Fruit fly (Drosophila melanogaster): ENCODE data around the gene COX5A.

The COX5A gene

DNA sequence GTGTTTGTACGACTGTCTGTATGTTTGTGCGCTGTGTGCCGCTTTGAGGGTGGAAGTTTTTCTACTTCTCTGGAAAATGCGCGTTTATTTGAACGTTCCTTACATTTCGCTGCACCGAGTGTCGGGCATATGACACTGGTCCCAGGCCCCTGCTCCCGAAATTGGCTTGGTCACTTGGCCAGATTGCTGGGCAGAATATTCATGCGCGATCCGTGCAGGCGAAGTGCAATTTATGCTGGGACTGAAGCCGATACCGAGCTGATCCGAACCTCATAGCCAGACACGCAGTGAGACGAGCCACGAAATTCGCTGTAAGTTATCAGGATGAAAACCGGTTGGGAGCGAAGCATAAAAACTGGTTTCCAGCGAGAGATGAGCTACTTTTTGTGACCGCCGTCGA lies 40.3 kb upstream of the COX5A start (continued):
- peak; percentile 96 for TF ChIP-seq CG10274 (GFP tag; optimal IDR thresholded peaks at IDR 0.05)
- 0 out of 3 replicates have a peak, but pooled peaks have one; percentile 9 for TF ChIP-seq Dbx (GFP tag; IDR thresholded peaks at IDR 0.05)
- TF ChIP-seq exex (tag; optimal IDR thresholded peaks at IDR 0.05), result no peak
- peak; percentile 66 for TF ChIP-seq CG12769 (tag; optimal IDR thresholded peaks at IDR 0.05)
- peak; percentile 67 for TF ChIP-seq CG1603 (tag; optimal IDR thresholded peaks at IDR 0.05)
- TF ChIP-seq Xrp1 (GFP tag; IDR thresholded peaks at IDR 0.05), result 0 out of 2 replicates have a peak, but pooled peaks have one; percentile 4
- peak; percentile 49 for TF ChIP-seq kni (GFP tag; optimal IDR thresholded peaks at IDR 0.05)
- 0 out of 2 replicates have a peak, but pooled peaks have one; percentile 43 for TF ChIP-seq CG5953 (GFP tag; IDR thresholded peaks at IDR 0.05)
- TF ChIP-seq CG2199 (GFP tag; IDR thresholded peaks at IDR 0.05), result 0 out of 3 replicates have a peak, but pooled peaks have one; percentile 52
- TF ChIP-seq CG6175 (GFP tag; IDR thresholded peaks at IDR 0.05), result 0 out of 3 replicates have a peak, but pooled peaks have one; percentile 9
- no peak for TF ChIP-seq CG17385 (GFP tag; optimal IDR thresholded peaks at IDR 0.05)
- no peak for TF ChIP-seq Nf-YB (GFP tag; optimal IDR thresholded peaks at IDR 0.05)
- TF ChIP-seq cg (GFP tag; optimal IDR thresholded peaks at IDR 0.05), result peak; percentile 3
- peak; percentile 84 for TF ChIP-seq Med (GFP tag)
- peak; percentile 49; the same call in 1 of the 2 replicates for TF ChIP-seq CG8765 (GFP tag; IDR thresholded peaks at IDR 0.05)
- TF ChIP-seq Gug (GFP tag; IDR thresholded peaks at IDR 0.05), result peak; percentile 63; the same call in 3 of the 4 replicates
- peak; percentile 85; the same call in 2 of the 4 replicates for TF ChIP-seq chinmo (GFP tag; IDR thresholded peaks at IDR 0.05; ENCODE audit: partially characterized antibody)

DNA sequence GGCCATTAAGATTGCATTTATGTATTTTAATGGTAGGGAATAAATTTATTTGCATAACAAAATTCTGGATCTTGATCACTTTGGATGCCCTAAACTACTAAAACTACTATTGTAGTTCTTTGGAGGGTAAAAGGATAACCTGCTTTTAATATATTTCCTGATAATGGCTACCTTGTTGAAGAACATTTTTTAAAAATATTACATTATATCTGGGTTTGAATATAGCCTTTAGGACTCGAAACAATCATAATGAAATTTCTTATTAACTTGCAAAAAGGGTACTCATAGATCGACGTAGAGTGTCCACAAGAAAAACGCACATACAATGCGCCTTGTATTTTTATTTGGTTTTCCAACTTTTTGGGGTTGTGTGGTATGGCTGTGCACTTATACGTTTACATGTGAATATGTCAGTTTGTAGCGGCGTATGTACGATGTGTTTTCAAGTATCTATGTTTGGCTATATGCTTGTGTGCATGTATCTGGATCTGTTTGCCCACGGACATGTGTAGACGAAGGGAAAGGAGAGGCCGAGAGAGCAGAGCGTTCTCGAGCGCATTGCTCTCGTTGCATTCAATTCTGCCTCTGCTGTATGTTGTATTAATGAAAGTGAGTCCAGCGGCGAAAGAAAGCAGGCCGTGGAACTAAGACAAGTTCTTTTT lies 39.7 kb upstream of the COX5A start:
- TF ChIP-seq CG11398 (GFP tag; optimal IDR thresholded peaks at IDR 0.05) (peak; percentile 40), ewg (GFP tag; optimal IDR thresholded peaks at IDR 0.05) (peak; percentile 66), CG6791 (GFP tag; IDR thresholded peaks at IDR 0.05; ENCODE audit: partially characterized antibody) (no peak), CG6813 (GFP tag; optimal IDR thresholded peaks at IDR 0.05) (peak; percentile 15), repo (GFP tag; optimal IDR thresholded peaks at IDR 0.05) (peak; percentile 3), CG31441 (GFP tag; IDR thresholded peaks at IDR 0.05) (peak; percentile 72; the same call in 1 of the 2 replicates), Lhr (GFP tag; optimal IDR thresholded peaks at IDR 0.05) (peak; percentile 74), CG14965 (GFP tag; optimal IDR thresholded peaks at IDR 0.05; ENCODE audit: borderline replicate concordance) (no peak), fu2 (GFP tag; optimal IDR thresholded peaks at IDR 0.05) (no peak), schlank (tag; optimal IDR thresholded peaks at IDR 0.05) (no peak), CG12769 (tag; optimal IDR thresholded peaks at IDR 0.05) (no peak), CG8089 (GFP tag; optimal IDR thresholded peaks at IDR 0.05) (peak; percentile 31), CG8478 (optimal IDR thresholded peaks at IDR 0.05) (no peak), CG17612 (GFP tag; IDR thresholded peaks at IDR 0.05) (no peak), Atf-2 (GFP tag; optimal IDR thresholded peaks at IDR 0.05) (peak; percentile 62), pho (GFP tag; optimal IDR thresholded peaks at IDR 0.05) (no peak), CG1529 (GFP tag; optimal IDR thresholded peaks at IDR 0.05) (peak; percentile 76), maf-S (GFP tag; optimal IDR thresholded peaks at IDR 0.05) (no peak), luna (GFP tag; optimal IDR thresholded peaks at IDR 0.05) (no peak), Hmx (GFP tag; optimal IDR thresholded peaks at IDR 0.05) (peak; percentile 37), CG18764 (GFP tag; optimal IDR thresholded peaks at IDR 0.05) (peak; percentile 60), CG10321 (GFP tag; IDR thresholded peaks at IDR 0.05) (no peak), CG14860 (GFP tag; IDR thresholded peaks at IDR 0.05; ENCODE audit: partially characterized antibody) (no peak), CG2889 (GFP tag; IDR thresholded peaks at IDR 0.05) (no peak), CG12219 (GFP tag; optimal IDR thresholded peaks at IDR 0.05) (peak; percentile 38), CG8924 (tag; optimal IDR thresholded peaks at IDR 0.05) (peak; percentile 87), CG1647 (GFP tag; optimal IDR thresholded peaks at IDR 0.05) (peak; percentile 46), tx (GFP tag; optimal IDR thresholded peaks at IDR 0.05) (peak; percentile 25), CG14710 (tag; optimal IDR thresholded peaks at IDR 0.05) (peak; percentile 89), gcm2 (GFP tag; optimal IDR thresholded peaks at IDR 0.05) (peak; percentile 3), sqz (GFP tag; optimal IDR thresholded peaks at IDR 0.05) (peak; percentile 12), Dad (GFP tag; optimal IDR thresholded peaks at IDR 0.05) (no peak), Dek (tag; optimal IDR thresholded peaks at IDR 0.05) (peak; percentile 42)

Data from whole organism, embryonic.